Worm (Caenorhabditis elegans) whole organism, L3 larva: ENCODE data around the gene K04A8.20.
A peak's percentile ranks its signal among the peaks of the same experiment; 100 is the strongest.

Experiments
- R02D3.7 ChIP-seq: fragments of 150-350 bp; optimal IDR thresholded peaks from 2 replicates; lab custom pipeline; 2014; ENCODE audit warnings: missing biosample characterization, missing genetic modification characterization
- ZK546.5 ChIP-seq: sonication (generic microtip); optimal IDR thresholded peaks from 2 replicates; lab custom pipeline; 2017; ENCODE audit warnings: missing biosample characterization, missing genetic modification characterization
- aly-2 ChIP-seq: fragments of 150-350 bp; optimal IDR thresholded peaks from 2 replicates; lab custom pipeline; 2014; ENCODE audit warnings: missing biosample characterization, missing genetic modification characterization
- ama-1 ChIP-seq: fragments of 150-350 bp; optimal IDR thresholded peaks from 2 replicates; lab custom pipeline; 2018
- ceh-16 ChIP-seq: sonication (generic microtip); optimal IDR thresholded peaks from 2 replicates; lab custom pipeline; 2017; ENCODE audit warnings: missing biosample characterization, missing genetic modification characterization
- ceh-28 ChIP-seq: fragments of 150-350 bp; optimal IDR thresholded peaks from 2 replicates; lab custom pipeline; 2014; ENCODE audit warnings: missing biosample characterization, missing genetic modification reagents, missing genetic modification characterization
- ceh-82 ChIP-seq: fragments of 150-350 bp; optimal IDR thresholded peaks from 2 replicates; lab custom pipeline; 2014; ENCODE audit warnings: missing biosample characterization, missing genetic modification characterization
- ceh-9 ChIP-seq: sonication (generic microtip); optimal IDR thresholded peaks from 2 replicates; lab custom pipeline; 2018; ENCODE audit warnings: missing biosample characterization, missing genetic modification characterization
- daf-12 ChIP-seq: fragments of 150-350 bp; optimal IDR thresholded peaks from 2 replicates; lab custom pipeline; 2014; ENCODE audit warnings: missing biosample characterization, missing genetic modification reagents, missing genetic modification characterization
- egl-27 ChIP-seq: sonication (generic microtip); optimal IDR thresholded peaks from 4 replicates; lab custom pipeline; 2017; ENCODE audit warnings: missing biosample characterization, missing genetic modification reagents, missing genetic modification characterization
- elt-1 ChIP-seq: fragments of 150-350 bp; optimal IDR thresholded peaks from 2 replicates; lab custom pipeline; 2014; ENCODE audit warnings: missing biosample characterization, missing genetic modification characterization
- elt-2 ChIP-seq: sonication (generic microtip); optimal IDR thresholded peaks from 2 replicates; lab custom pipeline; 2016; ENCODE audit warnings: missing genetic modification reagents, mild to moderate bottlenecking, missing genetic modification characterization, missing compliant biosample characterization
- eor-1 ChIP-seq, 2 experiments: fragments of 150-350 bp; optimal IDR thresholded peaks; 2 replicates each; lab custom pipeline; 2014 to 2018; ENCODE audit warnings: missing biosample characterization in 2 of 2, missing genetic modification characterization in 2 of 2
- hmg-11 ChIP-seq: sonication (generic microtip); optimal IDR thresholded peaks from 2 replicates; lab custom pipeline; 2016; ENCODE audit warnings: missing genetic modification characterization, missing compliant biosample characterization
- lin-15B ChIP-seq: fragments of 150-350 bp; optimal IDR thresholded peaks from 2 replicates; lab custom pipeline; 2014; ENCODE audit warnings: missing biosample characterization, missing genetic modification characterization
- lin-39 ChIP-seq: fragments of 150-350 bp; optimal IDR thresholded peaks from 2 replicates; lab custom pipeline; 2018; ENCODE audit warnings: missing biosample characterization, missing genetic modification reagents, missing genetic modification characterization
- lsy-12 ChIP-seq: sonication (generic microtip); optimal IDR thresholded peaks from 2 replicates; lab custom pipeline; 2016; ENCODE audit warnings: mild to moderate bottlenecking, missing genetic modification characterization, missing compliant biosample characterization
- mdl-1 ChIP-seq: fragments of 150-350 bp; optimal IDR thresholded peaks from 2 replicates; lab custom pipeline; 2014; ENCODE audit warnings: missing biosample characterization, missing genetic modification characterization
- nfya-1 ChIP-seq: sonication (generic microtip); optimal IDR thresholded peaks from 2 replicates; lab custom pipeline; 2017; ENCODE audit warnings: missing genetic modification characterization, mild to moderate bottlenecking, missing compliant biosample characterization, antibody characterized with exemption, moderate library complexity; ENCODE audit not compliant: insufficient read depth
- nhr-11 ChIP-seq: fragments of 150-350 bp; optimal IDR thresholded peaks from 2 replicates; lab custom pipeline; 2014; ENCODE audit warnings: missing biosample characterization, missing genetic modification characterization
- nhr-237 ChIP-seq: fragments of 150-350 bp; optimal IDR thresholded peaks from 2 replicates; lab custom pipeline; 2014; ENCODE audit warnings: missing biosample characterization, missing genetic modification characterization
- nhr-25 ChIP-seq: sonication (generic microtip); optimal IDR thresholded peaks from 2 replicates; lab custom pipeline; 2017; ENCODE audit warnings: missing biosample characterization, missing genetic modification characterization
- nhr-28 ChIP-seq: fragments of 150-350 bp; optimal IDR thresholded peaks from 2 replicates; lab custom pipeline; 2014; ENCODE audit warnings: missing biosample characterization, missing genetic modification characterization
- nhr-43 ChIP-seq: sonication (generic microtip); optimal IDR thresholded peaks from 2 replicates; lab custom pipeline; 2016; ENCODE audit warnings: mild to moderate bottlenecking, missing genetic modification characterization, missing compliant biosample characterization; ENCODE audit not compliant: poor library complexity, severe bottlenecking
- nhr-67 ChIP-seq: fragments of 150-350 bp; optimal IDR thresholded peaks from 2 replicates; lab custom pipeline; 2014; ENCODE audit warnings: missing biosample characterization, missing genetic modification characterization
- nhr-76 ChIP-seq: fragments of 150-350 bp; sonication (generic microtip); optimal IDR thresholded peaks from 5 replicates; lab custom pipeline; 2014; ENCODE audit warnings: missing biosample characterization, missing genetic modification characterization
- nhr-77 ChIP-seq: fragments of 150-350 bp; optimal IDR thresholded peaks from 2 replicates; lab custom pipeline; 2014; ENCODE audit warnings: missing biosample characterization, missing genetic modification characterization
- pqm-1 ChIP-seq: fragments of 150-350 bp; optimal IDR thresholded peaks from 2 replicates; lab custom pipeline; 2017; ENCODE audit warnings: missing biosample characterization, missing genetic modification characterization, inconsistent platforms
- skn-1 ChIP-seq: fragments of 150-350 bp; optimal IDR thresholded peaks from 2 replicates; lab custom pipeline; 2014; ENCODE audit warnings: missing biosample characterization, missing genetic modification characterization
- snpc-4 ChIP-seq: fragments of 150-350 bp; optimal IDR thresholded peaks from 2 replicates; lab custom pipeline; 2014; ENCODE audit warnings: missing biosample characterization, missing genetic modification characterization
- tbx-2 ChIP-seq: sonication (generic microtip); optimal IDR thresholded peaks from 2 replicates; lab custom pipeline; 2016; ENCODE audit warnings: mild to moderate bottlenecking, missing genetic modification characterization, missing compliant biosample characterization
- unc-39 ChIP-seq: sonication (generic microtip); optimal IDR thresholded peaks from 4 replicates; lab custom pipeline; 2017; ENCODE audit warnings: missing biosample characterization, missing genetic modification characterization
- unc-62 ChIP-seq: fragments of 150-350 bp; sonication (generic microtip); optimal IDR thresholded peaks from 4 replicates; lab custom pipeline; 2014; ENCODE audit warnings: missing biosample characterization, missing genetic modification reagents, missing genetic modification characterization

Gene K04A8.20

ce11 chrV:6549148-6549547 is at the start of gene K04A8.20:
TSS of gene K04A8.20 (plus strand) at chrV:6549448.
- TF ChIP-seq skn-1 = no peak
- TF ChIP-seq R02D3.7 (tag; lab: Kevin White, UChicago) = no peak
- TF ChIP-seq ceh-28 = no peak
- TF ChIP-seq egl-27 (tag; lab: Kevin White, UChicago) = no peak
- TF ChIP-seq ceh-16 (tag; lab: Kevin White, UChicago) = no peak
- TF ChIP-seq aly-2 (tag; lab: Kevin White, UChicago) = no peak
- TF ChIP-seq ZK546.5 = no peak
- no peak for TF ChIP-seq nhr-25 (tag; lab: Kevin White, UChicago)
- TF ChIP-seq mdl-1 (tag; lab: Kevin White, UChicago) = no peak
- no peak for TF ChIP-seq ceh-82 (tag; lab: Kevin White, UChicago)
- TF ChIP-seq nhr-76 (tag; lab: Kevin White, UChicago) = no peak
- TF ChIP-seq daf-12 (tag; lab: Kevin White, UChicago) = no peak
- no peak for TF ChIP-seq eor-1 (tag; optimal IDR thresholded peaks at IDR 0.05; lab: Kevin White, UChicago)
- no peak for TF ChIP-seq ama-1 (lab: Kevin White, UChicago)
- no peak for TF ChIP-seq nfya-1 (tag; lab: Kevin White, UChicago)
- no peak for TF ChIP-seq elt-2 (tag; lab: Kevin White, UChicago)
- TF ChIP-seq, all 47 proteins: peak for 0

DNA sequence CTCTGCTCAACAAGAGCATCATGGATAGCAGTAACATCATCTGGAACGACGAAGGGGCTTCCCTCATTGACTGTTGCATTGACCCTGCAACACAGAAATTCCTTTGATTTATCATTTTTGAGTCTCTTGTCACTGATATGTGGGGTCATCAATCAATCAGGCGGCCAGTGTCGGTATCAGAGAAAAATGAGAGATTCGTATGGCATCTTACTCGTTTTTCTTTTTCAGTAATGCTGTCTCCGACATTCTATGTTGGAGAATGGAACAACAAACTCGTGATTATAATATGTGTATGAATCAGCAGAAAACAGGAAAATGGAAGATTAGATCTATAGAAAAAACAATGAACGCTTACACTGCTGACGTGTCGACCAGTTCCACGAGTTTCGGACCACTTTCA is 46.1 kb upstream of the K04A8.20 start:
- TF ChIP-seq hmg-11 (tag; lab: Kevin White, UChicago) = no peak
- TF ChIP-seq lin-39 = peak; percentile 39
- peak; percentile 0 for TF ChIP-seq nhr-25 (tag; lab: Kevin White, UChicago)

DNA sequence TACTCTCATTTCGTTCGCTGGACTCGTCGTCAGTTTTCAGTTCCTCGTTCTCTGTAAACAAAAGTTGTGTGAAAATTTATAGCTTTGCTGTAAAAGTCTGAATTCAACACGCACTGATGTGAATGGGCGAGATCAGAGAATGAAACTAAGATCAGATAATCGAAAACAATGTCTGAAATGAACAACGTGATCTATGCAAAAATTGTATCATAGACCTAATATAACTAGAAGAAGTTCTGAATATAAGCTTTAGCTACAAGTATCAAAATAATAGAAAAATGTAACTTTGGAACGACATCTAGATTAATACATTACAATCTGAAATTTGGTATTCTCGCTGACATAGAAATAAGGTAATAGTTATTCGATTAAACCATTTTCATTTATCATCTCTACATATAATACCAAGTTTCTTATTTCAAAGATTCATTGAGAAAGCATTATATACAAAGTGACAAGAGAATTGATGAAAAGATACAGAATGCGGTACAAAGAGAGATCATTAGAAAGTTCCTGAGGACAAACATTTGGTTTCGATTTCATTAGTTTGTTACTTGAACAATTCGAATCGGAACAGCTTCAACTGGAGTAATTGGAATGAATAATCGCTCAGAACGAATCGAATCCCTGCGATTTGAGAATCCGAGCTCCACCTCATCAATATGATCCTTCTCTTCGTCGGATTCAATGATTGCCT is 45.0 kb upstream of the K04A8.20 start, which contains the start of gene moc-2:
moc-2 (minus strand) TSS at position 51 of the 697 bp plus-strand sequence.
- TF ChIP-seq nhr-237 (tag; lab: Kevin White, UChicago) (no peak), pqm-1 (tag; lab: Kevin White, UChicago) (no peak), ceh-9 (no peak), nhr-11 (no peak), snpc-4 (tag; lab: Kevin White, UChicago) (no peak)
- TF ChIP-seq, all 47 proteins: peak for 0

DNA sequence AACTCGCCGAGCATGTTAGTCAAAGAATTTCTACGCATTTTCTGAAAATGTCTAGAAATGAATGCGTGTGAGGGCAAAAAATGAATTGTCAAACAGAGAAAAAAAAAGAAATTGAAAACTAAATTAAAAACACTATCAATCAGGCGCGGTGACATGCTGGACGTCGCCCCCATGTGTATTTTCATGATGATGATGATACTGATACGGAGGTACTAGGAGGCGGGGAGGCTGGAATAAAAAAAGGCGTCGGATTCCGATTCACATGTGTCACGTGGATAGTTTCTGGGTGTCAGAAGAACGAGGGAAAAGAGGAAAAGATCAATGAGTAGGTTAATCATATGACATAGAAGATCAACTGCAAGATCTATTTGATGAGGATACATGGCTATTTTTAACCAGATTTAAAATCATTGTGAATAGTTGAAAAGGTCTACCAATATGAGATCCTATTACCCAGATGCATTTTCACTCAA is 43.9 kb upstream of the K04A8.20 start, which contains the start of gene W01A11.7:
W01A11.7 (minus strand) TSS at position 51 of the 473 bp plus-strand sequence.
- no peak for TF ChIP-seq elt-1 (tag; lab: Kevin White, UChicago)
- no peak for TF ChIP-seq egl-27 (tag; lab: Kevin White, UChicago)
- TF ChIP-seq nhr-28 (tag; lab: Kevin White, UChicago) = no peak
- no peak for TF ChIP-seq nhr-43 (tag; lab: Kevin White, UChicago)
- no peak for TF ChIP-seq tbx-2 (tag; lab: Kevin White, UChicago)
- TF ChIP-seq daf-12 (tag; lab: Kevin White, UChicago) = no peak
- no peak for TF ChIP-seq lsy-12 (tag; lab: Kevin White, UChicago)
- no peak for TF ChIP-seq nhr-77 (tag; lab: Kevin White, UChicago)
- TF ChIP-seq mdl-1 (tag; lab: Kevin White, UChicago) = no peak
- TF ChIP-seq lin-39 = no peak
- no peak for TF ChIP-seq eor-1 (tag; optimal IDR thresholded peaks at IDR 0.05; lab: Kevin White, UChicago)
- no peak for TF ChIP-seq nhr-25 (tag; lab: Kevin White, UChicago)
- TF ChIP-seq ceh-9 = no peak
- no peak for TF ChIP-seq snpc-4 (tag; lab: Kevin White, UChicago)
- TF ChIP-seq unc-62 (GFP tag; lab: Kevin White, UChicago) = no peak
- no peak for TF ChIP-seq unc-39 (tag; lab: Kevin White, UChicago)
- no peak for TF ChIP-seq hmg-11 (tag; lab: Kevin White, UChicago)
- TF ChIP-seq aly-2 (tag; lab: Kevin White, UChicago) = no peak
- TF ChIP-seq nhr-67 (tag; lab: Kevin White, UChicago) = no peak
- TF ChIP-seq lin-15B (tag; lab: Kevin White, UChicago) = no peak
- TF ChIP-seq, all 47 proteins: peak for 0
